Worm (Caenorhabditis elegans) whole organism, young adult: Measurements from ENCODE around the gene F25D1.3.
A peak's percentile ranks its signal among the peaks of the same experiment; 100 is the strongest.

Experiments used
- C17E4.6 ChIP-seq: fragments of 200-800 bp; sonication (Bioruptor generic); IDR thresholded peaks from 2 replicates; pipeline ENCODE4 v1.3.6; 2022; ENCODE audit warnings: missing genetic modification reagents, missing genetic modification characterization, missing compliant biosample characterization
- F37B4.10 ChIP-seq: fragments of 200-800 bp; sonication (Bioruptor generic); IDR thresholded peaks from 2 replicates; pipeline ENCODE4 v1.3.6; 2022; ENCODE audit warnings: missing genetic modification characterization, missing compliant biosample characterization
- F49E8.2 ChIP-seq: sonication (generic microtip); optimal IDR thresholded peaks from 3 replicates; lab custom pipeline; 2017; ENCODE audit warnings: missing genetic modification characterization, mild to moderate bottlenecking, missing compliant biosample characterization, antibody characterized with exemption, moderate library complexity; ENCODE audit not compliant: insufficient read depth
- F55B11.4 ChIP-seq: sonication (generic microtip); optimal IDR thresholded peaks from 2 replicates; lab custom pipeline; 2016; ENCODE audit warnings: missing compliant biosample characterization, missing genetic modification characterization, borderline replicate concordance; ENCODE audit not compliant: insufficient read depth
- F57C9.4 ChIP-seq: sonication (generic microtip); optimal IDR thresholded peaks from 2 replicates; lab custom pipeline; 2017; ENCODE audit warnings: mild to moderate bottlenecking, missing genetic modification characterization, missing compliant biosample characterization
- K11D2.4 ChIP-seq: fragments of 200-800 bp; sonication (Bioruptor generic); IDR thresholded peaks from 2 replicates; pipeline ENCODE4 v1.3.6; 2022; ENCODE audit warnings: missing genetic modification reagents, missing genetic modification characterization, missing compliant biosample characterization
- T26A5.8 ChIP-seq: sonication (generic microtip); optimal IDR thresholded peaks from 2 replicates; lab custom pipeline; 2016; ENCODE audit warnings: missing genetic modification characterization, missing compliant biosample characterization
- Y53F4B.3 ChIP-seq: fragments of 200-800 bp; sonication (Bioruptor generic); IDR thresholded peaks from 2 replicates; pipeline ENCODE4 v1.3.6; 2022; ENCODE audit warnings: missing genetic modification reagents, missing genetic modification characterization, missing compliant biosample characterization
- Y53G8AR.9 ChIP-seq: fragments of 200-800 bp; sonication (Bioruptor generic); conservative IDR thresholded peaks from 2 replicates; pipeline ENCODE4 v1.3.6; 2022; ENCODE audit warnings: missing genetic modification reagents, missing genetic modification characterization, missing compliant biosample characterization
- Y56A3A.18 ChIP-seq: fragments of 200-800 bp; sonication (Bioruptor generic); IDR thresholded peaks from 2 replicates; pipeline ENCODE4 v1.3.6; 2022; ENCODE audit warnings: missing genetic modification reagents, missing genetic modification characterization, missing compliant biosample characterization
- Y67H2A.10 ChIP-seq: fragments of 200-800 bp; sonication (Bioruptor generic); conservative IDR thresholded peaks from 2 replicates; pipeline ENCODE4 v1.3.6; 2022; ENCODE audit warnings: missing genetic modification reagents, missing genetic modification characterization, missing compliant biosample characterization
- Y79H2A.3 ChIP-seq: fragments of 200-800 bp; sonication (Bioruptor generic); conservative IDR thresholded peaks from 2 replicates; pipeline ENCODE4 v1.3.6; 2022; ENCODE audit warnings: missing genetic modification reagents, missing genetic modification characterization, missing compliant biosample characterization
- ama-1 ChIP-seq, 3 experiments: fragments of 150-350 bp in 1 of 3; sonication (generic microtip) in 2 of 3; optimal IDR thresholded peaks; 2 replicates each; lab custom pipeline; 2014 to 2018; ENCODE audit warnings: missing biosample characterization in 2 of 3, missing genetic modification characterization in 2 of 3, missing genetic modification reagents in 2 of 3
- aptf-2 ChIP-seq: fragments of 200-800 bp; sonication (Bioruptor generic); conservative IDR thresholded peaks from 2 replicates; pipeline ENCODE4 v1.3.6; 2022; ENCODE audit warnings: missing genetic modification reagents, missing genetic modification characterization, missing compliant biosample characterization
- aptf-3 ChIP-seq: fragments of 200-800 bp; sonication (Bioruptor generic); IDR thresholded peaks from 2 replicates; pipeline ENCODE4 v1.3.6; 2022; ENCODE audit warnings: missing genetic modification characterization, missing compliant biosample characterization
- atf-7 ChIP-seq: sonication (generic microtip); optimal IDR thresholded peaks from 2 replicates; lab custom pipeline; 2017; ENCODE audit warnings: mild to moderate bottlenecking, missing genetic modification characterization, missing compliant biosample characterization
- cebp-2 ChIP-seq: fragments of 200-800 bp; sonication (Bioruptor generic); IDR thresholded peaks from 2 replicates; pipeline ENCODE4 v1.3.6; 2022; ENCODE audit warnings: missing genetic modification characterization, missing compliant biosample characterization
- ceh-58 ChIP-seq: fragments of 200-800 bp; sonication (Bioruptor generic); IDR thresholded peaks from 2 replicates; pipeline ENCODE4 v1.3.6; 2022; ENCODE audit warnings: missing genetic modification characterization, missing compliant biosample characterization
- ceh-79 ChIP-seq: sonication (generic microtip); optimal IDR thresholded peaks from 2 replicates; lab custom pipeline; 2017; ENCODE audit warnings: mild to moderate bottlenecking, missing genetic modification characterization, missing compliant biosample characterization
- ceh-91 ChIP-seq: fragments of 200-800 bp; sonication (Bioruptor generic); IDR thresholded peaks from 2 replicates; pipeline ENCODE4 v1.3.6; 2022; ENCODE audit warnings: missing genetic modification reagents, missing genetic modification characterization, missing compliant biosample characterization
- dox-1 ChIP-seq: fragments of 200-800 bp; sonication (Bioruptor generic); IDR thresholded peaks from 2 replicates; pipeline ENCODE4 v1.3.6; 2022; ENCODE audit warnings: missing genetic modification reagents, missing genetic modification characterization, missing compliant biosample characterization
- efl-1 ChIP-seq: fragments of 150-350 bp; optimal IDR thresholded peaks from 2 replicates; lab custom pipeline; 2014; ENCODE audit warnings: missing biosample characterization, missing genetic modification reagents, missing genetic modification characterization
- egl-18 ChIP-seq: fragments of 200-800 bp; sonication (Bioruptor generic); IDR thresholded peaks from 2 replicates; pipeline ENCODE4 v1.3.6; 2022; ENCODE audit warnings: missing genetic modification reagents, missing genetic modification characterization, missing compliant biosample characterization
- egl-44 ChIP-seq: fragments of 200-800 bp; sonication (Bioruptor generic); IDR thresholded peaks from 2 replicates; pipeline ENCODE4 v1.3.6; 2022; ENCODE audit warnings: missing genetic modification reagents, missing genetic modification characterization, missing compliant biosample characterization
- fkh-3 ChIP-seq: sonication (generic microtip); optimal IDR thresholded peaks from 2 replicates; lab custom pipeline; 2016; ENCODE audit warnings: mild to moderate bottlenecking, missing genetic modification characterization, missing compliant biosample characterization
- gei-17 ChIP-seq: fragments of 200-800 bp; sonication (Bioruptor generic); optimal IDR thresholded peaks from 2 replicates; lab custom pipeline; 2018; ENCODE audit warnings: mild to moderate bottlenecking, missing genetic modification characterization, missing compliant biosample characterization
- hlh-12 ChIP-seq: sonication (generic microtip); optimal IDR thresholded peaks from 2 replicates; lab custom pipeline; 2016; ENCODE audit warnings: missing genetic modification characterization, missing compliant biosample characterization
- hmg-1.2 ChIP-seq: fragments of 200-800 bp; sonication (Bioruptor generic); IDR thresholded peaks from 2 replicates; pipeline ENCODE4 v1.3.6; 2022; ENCODE audit warnings: missing genetic modification reagents, missing genetic modification characterization, missing compliant biosample characterization
- hmg-20 ChIP-seq: fragments of 200-800 bp; sonication (Bioruptor generic); IDR thresholded peaks from 2 replicates; pipeline ENCODE4 v1.3.6; 2022; ENCODE audit warnings: missing genetic modification reagents, missing genetic modification characterization, missing compliant biosample characterization
- hrde-1 ChIP-seq: sonication (generic microtip); optimal IDR thresholded peaks from 2 replicates; lab custom pipeline; 2016; ENCODE audit warnings: missing genetic modification characterization, mild to moderate bottlenecking, missing compliant biosample characterization, moderate library complexity, missing genotype, missing genetic modification reagents, borderline replicate concordance
- lin-40 ChIP-seq: sonication (generic microtip); optimal IDR thresholded peaks from 2 replicates; lab custom pipeline; 2016; ENCODE audit warnings: missing genetic modification characterization, mild to moderate bottlenecking, missing compliant biosample characterization, missing genotype, missing genetic modification reagents
- lsl-1 ChIP-seq: fragments of 200-800 bp; sonication (Bioruptor generic); optimal IDR thresholded peaks from 2 replicates; lab custom pipeline; 2018; ENCODE audit warnings: mild to moderate bottlenecking, missing genetic modification characterization, moderate library complexity, missing compliant biosample characterization
- lsy-27 ChIP-seq: sonication (generic microtip); optimal IDR thresholded peaks from 2 replicates; lab custom pipeline; 2017; ENCODE audit warnings: missing genetic modification characterization, mild to moderate bottlenecking, missing compliant biosample characterization, antibody characterized with exemption, missing genotype, borderline replicate concordance; ENCODE audit not compliant: insufficient read depth
- madf-10 ChIP-seq: sonication (generic microtip); optimal IDR thresholded peaks from 2 replicates; lab custom pipeline; 2016; ENCODE audit warnings: mild to moderate bottlenecking, missing genetic modification characterization, missing compliant biosample characterization
- madf-3 ChIP-seq: fragments of 200-800 bp; sonication (Bioruptor generic); IDR thresholded peaks from 2 replicates; pipeline ENCODE4 v1.3.6; 2022; ENCODE audit warnings: missing genetic modification reagents, missing genetic modification characterization, missing compliant biosample characterization
- madf-6 ChIP-seq: fragments of 200-800 bp; sonication (Bioruptor generic); IDR thresholded peaks from 2 replicates; pipeline ENCODE4 v1.3.6; 2022; ENCODE audit warnings: missing genetic modification reagents, missing genetic modification characterization, missing compliant biosample characterization
- mcd-1 ChIP-seq: fragments of 200-800 bp; sonication (Bioruptor generic); IDR thresholded peaks from 2 replicates; pipeline ENCODE4 v1.3.6; 2022; ENCODE audit warnings: missing genetic modification reagents, missing genetic modification characterization, missing compliant biosample characterization
- nfyb-1 ChIP-seq: fragments of 200-800 bp; sonication (Bioruptor generic); IDR thresholded peaks from 2 replicates; pipeline ENCODE4 v1.3.6; 2022; ENCODE audit warnings: missing genetic modification reagents, missing genetic modification characterization, missing compliant biosample characterization
- nhr-80 ChIP-seq: sonication (generic microtip); optimal IDR thresholded peaks from 2 replicates; lab custom pipeline; 2016; ENCODE audit warnings: missing genetic modification characterization, missing compliant biosample characterization
- rec-8 ChIP-seq, 2 experiments: sonication (generic microtip); optimal IDR thresholded peaks; 2 replicates each; lab custom pipeline; 2016; ENCODE audit warnings: mild to moderate bottlenecking in 2 of 2, missing genetic modification characterization in 2 of 2, missing genetic modification reagents in 2 of 2, missing genotype in 2 of 2, missing biosample characterization in 1 of 2, missing compliant biosample characterization in 1 of 2, moderate library complexity in 1 of 2
- sdz-38 ChIP-seq: sonication (generic microtip); optimal IDR thresholded peaks from 2 replicates; lab custom pipeline; 2016; ENCODE audit warnings: missing genotype, missing genetic modification characterization, missing compliant biosample characterization
- snpc-1.3 ChIP-seq: sonication (generic microtip); optimal IDR thresholded peaks from 2 replicates; lab custom pipeline; 2017; ENCODE audit warnings: missing genetic modification characterization, mild to moderate bottlenecking, missing compliant biosample characterization, antibody characterized with exemption, moderate library complexity, missing genotype, missing genetic modification reagents; ENCODE audit not compliant: insufficient read depth
- snpc-3.4 ChIP-seq: sonication (generic microtip); optimal IDR thresholded peaks from 2 replicates; lab custom pipeline; 2017; ENCODE audit warnings: missing genetic modification characterization, mild to moderate bottlenecking, missing compliant biosample characterization, antibody characterized with exemption, moderate library complexity, missing genotype, missing genetic modification reagents
- tbp1 ChIP-seq: fragments of 200-800 bp; sonication (Bioruptor generic); optimal IDR thresholded peaks from 2 replicates; lab custom pipeline; 2018; ENCODE audit warnings: mild to moderate bottlenecking, missing genetic modification characterization, missing compliant biosample characterization
- ztf-18 ChIP-seq: sonication (generic microtip); optimal IDR thresholded peaks from 2 replicates; lab custom pipeline; 2016; ENCODE audit warnings: missing genotype, mild to moderate bottlenecking, missing genetic modification characterization, missing compliant biosample characterization
- ztf-22 ChIP-seq: fragments of 200-800 bp; sonication (Bioruptor generic); optimal IDR thresholded peaks from 2 replicates; lab custom pipeline; 2018; ENCODE audit warnings: mild to moderate bottlenecking, missing genetic modification characterization, moderate library complexity, missing compliant biosample characterization
- ztf-25 ChIP-seq: fragments of 200-800 bp; sonication (Bioruptor generic); IDR thresholded peaks from 2 replicates; pipeline ENCODE4 v1.3.6; 2022; ENCODE audit warnings: missing genetic modification reagents, missing genetic modification characterization, missing compliant biosample characterization
- ztf-28 ChIP-seq: fragments of 200-800 bp; sonication (Bioruptor generic); IDR thresholded peaks from 2 replicates; pipeline ENCODE4 v1.3.6; 2022; ENCODE audit warnings: missing genetic modification reagents, missing genetic modification characterization, missing compliant biosample characterization

F25D1.3 gene

DNA sequence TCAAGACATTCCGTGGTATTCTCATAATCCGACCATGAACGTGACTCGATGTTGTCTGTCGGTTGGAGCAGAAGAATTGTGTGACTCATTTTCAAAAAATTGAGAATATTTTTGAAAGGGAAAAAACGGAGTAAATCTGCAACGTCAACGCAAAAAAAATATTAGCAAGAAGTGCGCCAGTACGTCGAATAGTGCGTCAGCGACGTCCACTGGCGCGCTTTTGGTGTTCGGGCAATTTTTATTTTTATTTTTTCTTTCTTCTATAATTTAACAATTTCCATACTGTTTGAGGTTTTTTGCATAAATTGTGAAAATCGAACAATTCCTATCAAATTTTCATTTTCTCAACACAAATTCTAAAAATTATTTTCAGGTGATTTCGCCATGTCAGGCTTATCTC is 50.4 kb downstream of the F25D1.3 start, which contains the start of the genes erh-1 and lpd-9 (continued):
- TF ChIP-seq madf-3 (GFP tag; lab: Robert Waterston, UW), result peak; percentile 77; the same call in 1 of the 2 replicates
- TF ChIP-seq hlh-12, result no peak
- peak; percentile 60 for TF ChIP-seq lsl-1
- peak; percentile 71 for TF ChIP-seq madf-6 (GFP tag; lab: Robert Waterston, UW)
- peak; percentile 87 for TF ChIP-seq Y53G8AR.9 (GFP tag; lab: Robert Waterston, UW)
- no peak for TF ChIP-seq madf-10 (tag; lab: Kevin White, UChicago)
- no peak for TF ChIP-seq Y53F4B.3 (GFP tag; lab: Robert Waterston, UW)
- TF ChIP-seq C17E4.6, result no peak
- peak; percentile 46 for TF ChIP-seq nhr-80 (tag; lab: Kevin White, UChicago)
- TF ChIP-seq ztf-25 (GFP tag; lab: Robert Waterston, UW), result no peak
- peak; percentile 98 for TF ChIP-seq ztf-18 (tag; lab: Kevin White, UChicago)
- TF ChIP-seq ceh-79 (tag; lab: Kevin White, UChicago), result no peak
- no peak for TF ChIP-seq F37B4.10 (GFP tag; lab: Robert Waterston, UW)
- TF ChIP-seq ztf-28, result no peak
- no peak for TF ChIP-seq egl-44 (GFP tag; lab: Robert Waterston, UW)
- no peak for TF ChIP-seq ceh-58 (GFP tag; lab: Robert Waterston, UW)
- TF ChIP-seq efl-1, result peak; percentile 2
- TF ChIP-seq Y56A3A.18 (GFP tag; lab: Robert Waterston, UW), result peak; percentile 86
- TF ChIP-seq F57C9.4 (tag; lab: Kevin White, UChicago), result no peak
- TF ChIP-seq lsy-27 (tag; lab: Kevin White, UChicago), result no peak
- TF ChIP-seq hmg-20 (GFP tag; lab: Robert Waterston, UW), result peak; percentile 48; the same call in 1 of the 2 replicates
- no peak for TF ChIP-seq aptf-3 (GFP tag; lab: Robert Waterston, UW)
- TF ChIP-seq snpc-3.4 (tag; lab: Kevin White, UChicago), result peak; percentile 73
- TF ChIP-seq ztf-22 (GFP tag; lab: Kevin White, UChicago), result no peak
- TF ChIP-seq F55B11.4 (tag; lab: Kevin White, UChicago), result no peak
- TF ChIP-seq Y79H2A.3, result no peak
- TF ChIP-seq ceh-91, result no peak
- TF ChIP-seq mcd-1 (GFP tag; lab: Robert Waterston, UW), result peak; percentile 82
- peak; percentile 52 for TF ChIP-seq tbp1
- no peak for TF ChIP-seq egl-18
- TF ChIP-seq sdz-38, result no peak
- TF ChIP-seq nfyb-1 (GFP tag; lab: Robert Waterston, UW), result peak; percentile 74
- peak; percentile 2 for TF ChIP-seq atf-7 (tag; lab: Kevin White, UChicago)
- no peak for TF ChIP-seq ama-1 (optimal IDR thresholded peaks at IDR 0.05; lab: Kevin White, UChicago)
- TF ChIP-seq ama-1 (GFP tag; optimal IDR thresholded peaks at IDR 0.05; lab: Kevin White, UChicago), result no peak
- no peak for TF ChIP-seq fkh-3 (tag; lab: Kevin White, UChicago)
- TF ChIP-seq hmg-1.2 (GFP tag; lab: Robert Waterston, UW), result no peak; the same call in 1 of the 2 replicates
- TF ChIP-seq dox-1 (GFP tag; lab: Robert Waterston, UW), result peak; percentile 83; the same call in 1 of the 2 replicates
- TF ChIP-seq gei-17 (GFP tag; lab: Kevin White, UChicago), result peak; percentile 23
- no peak for TF ChIP-seq Y67H2A.10 (GFP tag; lab: Robert Waterston, UW)
- TF ChIP-seq T26A5.8 (tag; lab: Kevin White, UChicago), result no peak
- TF ChIP-seq snpc-1.3, result peak; percentile 57
- TF ChIP-seq hrde-1 (tag; lab: Kevin White, UChicago), result peak; percentile 1
- no peak for TF ChIP-seq F49E8.2 (tag; lab: Kevin White, UChicago)
- no peak for TF ChIP-seq rec-8 (tag; optimal IDR thresholded peaks at IDR 0.05; lab: Kevin White, UChicago)
- TF ChIP-seq lin-40 (tag; lab: Kevin White, UChicago), result peak; percentile 81
- TF ChIP-seq aptf-2 (GFP tag; lab: Robert Waterston, UW), result no peak
- peak; percentile 63; the same call in 1 of the 2 replicates for TF ChIP-seq K11D2.4 (GFP tag; lab: Robert Waterston, UW)
- no peak for TF ChIP-seq cebp-2
